Worm (Caenorhabditis elegans) whole organism, late embryonic: Measurements from ENCODE around the gene pcf-11.

Experiments used
- ama-1 ChIP-seq: fragments of 150-350 bp; optimal IDR thresholded peaks from 2 replicates; lab custom pipeline; 2014
- ceh-2 ChIP-seq: sonication (generic microtip); optimal IDR thresholded peaks from 2 replicates; lab custom pipeline; 2016; ENCODE audit warnings: missing genotype, missing genetic modification characterization, missing compliant biosample characterization
- ceh-22 ChIP-seq: sonication (generic microtip); optimal IDR thresholded peaks from 2 replicates; lab custom pipeline; 2017; ENCODE audit warnings: missing biosample characterization, missing genetic modification characterization
- ceh-48 ChIP-seq: sonication (generic microtip); optimal IDR thresholded peaks from 2 replicates; lab custom pipeline; 2016; ENCODE audit warnings: missing genetic modification characterization, inconsistent platforms, missing compliant biosample characterization
- elt-2 ChIP-seq: sonication (generic microtip); optimal IDR thresholded peaks from 2 replicates; lab custom pipeline; 2016; ENCODE audit warnings: missing genetic modification reagents, missing genetic modification characterization, missing compliant biosample characterization
- fkh-10 ChIP-seq: fragments of 150-350 bp; optimal IDR thresholded peaks from 2 replicates; lab custom pipeline; 2014; ENCODE audit warnings: missing biosample characterization, missing genetic modification reagents, missing genetic modification characterization
- gmeb-2 ChIP-seq: sonication (generic microtip); optimal IDR thresholded peaks from 2 replicates; lab custom pipeline; 2016; ENCODE audit warnings: missing genetic modification characterization, inconsistent platforms, missing compliant biosample characterization
- nhr-11 ChIP-seq: fragments of 150-350 bp; optimal IDR thresholded peaks from 2 replicates; lab custom pipeline; 2014; ENCODE audit warnings: missing biosample characterization, missing genetic modification characterization
- pha-4 ChIP-seq: fragments of 150-350 bp; optimal IDR thresholded peaks from 2 replicates; lab custom pipeline; 2018; ENCODE audit warnings: missing biosample characterization, missing genetic modification reagents, missing genetic modification characterization
- unc-3 ChIP-seq, 2 experiments: fragments of 200-800 bp in 1 of 2; sonication (Bioruptor generic) in 1 of 2; sonication (generic microtip) in 1 of 2; conservative IDR thresholded peaks in 1 of 2; optimal IDR thresholded peaks in 1 of 2; 2 replicates each; pipeline versions ENCODE4 v1.3.6 to Lab custom; 2016 to 2022; ENCODE audit warnings: missing compliant biosample characterization in 2 of 2, missing genetic modification characterization in 2 of 2, missing genetic modification reagents in 1 of 2

- TF ChIP-seq ceh-22 (tag; lab: Kevin White, UChicago) (no peak), elt-2 (peak; percentile 41), pha-4 (tag; lab: Kevin White, UChicago) (no peak), ceh-48 (no peak), ceh-2 (peak; percentile 91), fkh-10 (GFP tag; lab: Kevin White, UChicago) (no peak), ama-1 (lab: Kevin White, UChicago) (no peak), unc-3 (GFP tag; conservative IDR thresholded peaks at IDR 0.05; lab: Robert Waterston, UW) (no peak), unc-3 (tag; optimal IDR thresholded peaks at IDR 0.05; lab: Kevin White, UChicago) (no peak), gmeb-2 (tag; lab: Kevin White, UChicago) (no peak), nhr-11 (tag; lab: Kevin White, UChicago) (no peak)
Measured at ce11 chrIII:5068675-5069233, 44.0 kb downstream of the pcf-11 start, which contains the start of the genes C45G9.11 and C45G9.2.
